Worm (Caenorhabditis elegans): ENCODE measurements around the gene Y25C1A.14.
"Not testable (repeated sequence)": the region's sequence is repeated elsewhere in the genome, so short reads cannot be mapped to it uniquely, and the experiment has no call there.

Gene Y25C1A.14

DNA sequence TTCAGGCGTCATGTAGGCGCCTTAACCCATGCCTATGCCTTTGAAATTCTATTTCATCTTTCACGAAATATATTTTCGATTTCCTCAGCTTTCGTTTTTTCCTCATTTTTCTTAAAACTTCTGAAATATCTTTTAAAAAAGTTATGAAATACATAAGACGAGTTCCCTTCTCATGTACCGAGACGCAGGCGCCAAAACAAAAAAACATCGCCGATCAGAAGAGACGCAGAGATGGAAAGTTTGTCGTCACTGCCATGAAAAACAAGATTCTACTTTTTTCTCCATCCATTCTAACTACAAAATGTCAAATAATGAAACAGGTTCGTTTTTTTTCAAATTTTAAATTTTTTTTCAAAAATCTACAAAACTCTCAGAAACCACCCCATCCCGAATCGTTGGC, 32.2 kb upstream of the Y25C1A.14 start, which contains the start of gene chil-24:
Gene chil-24 (plus strand): TSS at position 156 of the 400 bp plus-strand sequence.
- TF ChIP-seq sea-2 (GFP tag; IDR thresholded peaks at IDR 0.05) (no peak), cebp-1 (GFP tag; IDR thresholded peaks at IDR 0.05) (no peak), cebp-1 (tag; optimal IDR thresholded peaks at IDR 0.05) (peak; percentile 78), nfya-1 (tag; optimal IDR thresholded peaks at IDR 0.05; ENCODE audit: borderline replicate concordance, insufficient read depth) (no peak), hmg-1.2 (GFP tag; IDR thresholded peaks at IDR 0.05) (peak; percentile 96), ceh-91 (GFP tag; IDR thresholded peaks at IDR 0.05) (no peak), attf-5 (GFP tag; optimal IDR thresholded peaks at IDR 0.05) (peak; percentile 35), attf-6 (GFP tag; IDR thresholded peaks at IDR 0.05) (no peak), Y56A3A.18 (GFP tag; IDR thresholded peaks at IDR 0.05) (no peak)

DNA sequence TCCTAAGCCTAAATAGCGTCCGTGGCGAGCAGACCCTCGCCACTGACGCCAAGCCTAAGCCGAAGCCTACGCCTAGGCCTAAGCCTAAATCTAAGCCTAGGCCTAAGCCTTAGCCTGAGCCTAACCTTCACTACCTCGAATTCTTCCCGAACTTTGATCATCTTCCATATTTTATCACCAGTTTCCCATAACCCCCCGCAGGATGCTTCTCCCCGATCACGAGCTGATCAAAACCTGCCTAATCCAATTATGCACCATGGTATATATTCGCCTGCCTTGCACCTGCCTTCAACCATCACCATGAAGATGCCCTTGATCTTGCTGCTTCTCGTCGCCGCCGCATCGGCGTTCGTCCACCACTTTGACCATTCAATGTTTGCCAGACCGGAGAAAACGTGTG, 30.0 kb upstream of the Y25C1A.14 start, which contains the start of gene ins-31:
Gene ins-31 (plus strand): TSS at position 301 of the 400 bp plus-strand sequence.
- not testable (repeated sequence) for TF ChIP-seq akir-1 (GFP tag; optimal IDR thresholded peaks at IDR 0.05); attf-6 (GFP tag; IDR thresholded peaks at IDR 0.05); ceh-79 (tag; optimal IDR thresholded peaks at IDR 0.05)

DNA sequence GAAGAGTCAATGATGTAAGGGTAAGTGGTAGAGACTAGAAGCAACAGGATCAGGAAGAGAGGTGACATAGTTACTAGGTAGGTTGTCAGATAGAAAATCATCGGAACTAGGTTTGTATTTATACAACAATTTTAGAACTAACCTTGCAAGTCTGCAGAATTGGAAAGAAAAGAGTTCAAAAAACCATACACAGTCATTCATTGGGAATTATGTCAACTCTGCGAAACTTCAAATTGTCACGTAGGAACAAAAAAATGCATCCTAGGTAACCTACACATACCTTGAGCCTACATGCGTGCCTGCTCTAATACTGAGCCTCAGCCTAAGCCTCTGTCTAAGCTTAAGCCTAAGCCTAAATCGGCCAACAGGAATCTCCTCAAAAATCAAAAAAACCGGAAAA, 29.6 kb upstream of the Y25C1A.14 start, which contains the start of gene ins-19:
Gene ins-19 (minus strand): TSS at position 101 of the 400 bp plus-strand sequence.
- no peak for TF ChIP-seq lir-1 (GFP tag; conservative IDR thresholded peaks at IDR 0.05)
- no peak for TF ChIP-seq lsl-1 (GFP tag; optimal IDR thresholded peaks at IDR 0.05)
- no peak for TF ChIP-seq mxl-1 (tag; optimal IDR thresholded peaks at IDR 0.05)
- no peak for TF ChIP-seq T07F8.4 (tag; optimal IDR thresholded peaks at IDR 0.05)
- TF ChIP-seq ztf-6 (GFP tag; IDR thresholded peaks at IDR 0.05) = no peak
- no peak for TF ChIP-seq dox-1 (GFP tag; IDR thresholded peaks at IDR 0.05)

DNA sequence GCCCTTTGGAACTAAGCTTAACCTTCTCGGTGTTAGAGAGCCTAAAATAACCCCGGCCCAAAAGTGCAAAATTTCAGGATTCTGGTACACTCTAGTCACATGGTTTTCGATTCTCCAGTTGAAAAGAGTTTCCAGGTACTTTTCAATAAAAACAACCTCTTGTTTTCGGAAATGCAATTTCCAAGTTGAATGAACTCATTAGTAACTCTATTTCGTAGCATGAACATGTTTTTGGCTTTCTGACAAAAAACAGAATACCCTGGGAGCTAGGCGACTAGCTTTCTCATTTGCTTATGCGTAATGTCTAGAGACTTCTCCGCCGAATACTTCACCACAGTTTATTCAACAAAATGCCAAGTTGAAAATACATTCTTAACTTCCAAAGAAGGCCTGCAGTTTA, 26.4 kb upstream of the Y25C1A.14 start, which contains the start of gene srh-71:
Gene srh-71 (plus strand): TSS at position 301 of the 400 bp plus-strand sequence.
- TF ChIP-seq egl-44 (GFP tag; IDR thresholded peaks at IDR 0.05) = no peak
- no peak for TF ChIP-seq zfh-2 (GFP tag; conservative IDR thresholded peaks at IDR 0.05)
- TF ChIP-seq B0019.2 (GFP tag; conservative IDR thresholded peaks at IDR 0.05) = no peak

DNA sequence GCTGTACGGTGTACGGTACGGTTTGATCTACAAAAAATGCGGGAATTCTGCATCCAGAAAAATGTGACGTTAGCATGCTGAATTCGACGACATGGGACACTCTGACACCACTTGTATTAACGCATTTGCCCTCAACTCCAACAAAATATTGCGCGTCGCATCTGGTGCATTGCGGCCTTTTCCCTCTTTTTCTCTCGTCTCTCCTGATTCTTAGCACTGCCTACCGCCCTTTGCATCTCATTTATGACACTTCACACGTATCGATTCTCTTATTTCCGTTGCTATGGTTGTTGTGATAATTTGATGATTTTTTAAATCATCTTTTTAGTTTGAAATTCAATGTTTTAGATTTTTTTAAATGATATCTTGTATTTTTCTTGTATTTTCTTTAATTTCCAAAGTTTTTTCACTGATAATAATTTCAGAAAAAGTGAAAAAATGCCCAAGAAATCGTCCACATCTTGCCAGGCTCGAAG, 22.2 kb upstream of the Y25C1A.14 start, which contains the start of gene T10D4.6:
Gene T10D4.6 (plus strand): TSS at position 426 of the 476 bp plus-strand sequence.
- TF ChIP-seq ztf-25 (GFP tag; IDR thresholded peaks at IDR 0.05) (no peak), hlh-12 (tag; optimal IDR thresholded peaks at IDR 0.05) (no peak), ztf-18 (tag; optimal IDR thresholded peaks at IDR 0.05) (no peak), lin-54 (GFP tag; optimal IDR thresholded peaks at IDR 0.05) (no peak), hmg-1.2 (GFP tag; IDR thresholded peaks at IDR 0.05) (peak; percentile 84; the same call in 1 of the 2 replicates), sea-2 (GFP tag; IDR thresholded peaks at IDR 0.05) (no peak), snpc-3.4 (tag; optimal IDR thresholded peaks at IDR 0.05) (no peak), rpc-1 (optimal IDR thresholded peaks at IDR 0.05) (no peak), rpc-1 (tag; optimal IDR thresholded peaks at IDR 0.05) (no peak), tbp1 (GFP tag; optimal IDR thresholded peaks at IDR 0.05) (no peak), attf-5 (GFP tag; optimal IDR thresholded peaks at IDR 0.05) (peak; percentile 83), xnd-1 (tag; optimal IDR thresholded peaks at IDR 0.05) (no peak), ztf-3 (GFP tag; optimal IDR thresholded peaks at IDR 0.05) (no peak), let-607 (tag; optimal IDR thresholded peaks at IDR 0.05) (no peak)

All from whole organism, young adult.